Fruit fly (Drosophila melanogaster) whole organism, embryonic: ENCODE data around the gene CG5850.

Experiments used
- BtbVII ChIP-seq: fragments of 200-800 bp; sonication (Bioruptor generic); optimal IDR thresholded peaks from 3 replicates; lab custom pipeline; 2017; ENCODE audit warnings: missing biosample characterization, mild to moderate bottlenecking, missing genetic modification characterization
- CG10209 ChIP-seq: fragments of 200-800 bp; sonication (Bioruptor generic); optimal IDR thresholded peaks from 3 replicates; lab custom pipeline; 2017; ENCODE audit warnings: missing biosample characterization, mild to moderate bottlenecking, missing genetic modification characterization, missing genetic modification reagents
- CG10654 ChIP-seq: fragments of 200-800 bp; sonication (Bioruptor generic); optimal IDR thresholded peaks from 2 replicates; lab custom pipeline; 2016; ENCODE audit warnings: missing biosample characterization, missing genetic modification characterization
- CG12104 ChIP-seq: fragments of 200-800 bp; sonication (Bioruptor generic); optimal IDR thresholded peaks from 3 replicates; lab custom pipeline; 2016; ENCODE audit warnings: missing biosample characterization, missing genetic modification characterization
- CG12659 ChIP-seq: fragments of 200-800 bp; sonication (Bioruptor generic); optimal IDR thresholded peaks from 3 replicates; lab custom pipeline; 2017; ENCODE audit warnings: mild to moderate bottlenecking, missing biosample characterization, missing genetic modification reagents, missing genetic modification characterization
- CG12769 ChIP-seq: fragments of 200-800 bp; sonication (Bioruptor generic); optimal IDR thresholded peaks from 2 replicates; lab custom pipeline; 2019; ENCODE audit warnings: missing biosample characterization, mild to moderate bottlenecking, missing genetic modification characterization, moderate library complexity
- CG13287 ChIP-seq: fragments of 200-800 bp; sonication (Bioruptor generic); IDR thresholded peaks from 2 replicates; pipeline ENCODE4 v1.3.6; 2022; ENCODE audit warnings: missing biosample characterization, missing genetic modification characterization; ENCODE audit not compliant: partially characterized antibody
- CG15514 ChIP-seq: fragments of 200-800 bp; sonication (Bioruptor generic); optimal IDR thresholded peaks from 3 replicates; lab custom pipeline; 2017; ENCODE audit warnings: missing biosample characterization, missing genetic modification characterization, mild to moderate bottlenecking, moderate library complexity, missing genetic modification reagents
- CG17359 ChIP-seq: fragments of 200-800 bp; sonication (Bioruptor generic); optimal IDR thresholded peaks from 3 replicates; lab custom pipeline; 2018; ENCODE audit warnings: missing biosample characterization, mild to moderate bottlenecking, missing genetic modification characterization, moderate library complexity
- CG18619 ChIP-seq: fragments of 200-800 bp; sonication (Bioruptor generic); optimal IDR thresholded peaks from 3 replicates; lab custom pipeline; 2017; ENCODE audit warnings: missing biosample characterization, mild to moderate bottlenecking, missing genetic modification characterization
- CG2202 ChIP-seq: fragments of 200-800 bp; sonication (Bioruptor generic); optimal IDR thresholded peaks from 2 replicates; lab custom pipeline; 2018; ENCODE audit warnings: missing biosample characterization, mild to moderate bottlenecking, missing genetic modification characterization
- CG2889 ChIP-seq: fragments of 200-800 bp; sonication (Bioruptor generic); IDR thresholded peaks from 3 replicates; pipeline ENCODE4 v1.3.6; 2022; ENCODE audit warnings: missing biosample characterization, missing genetic modification characterization
- CG3163 ChIP-seq: fragments of 200-800 bp; sonication (Bioruptor generic); optimal IDR thresholded peaks from 3 replicates; lab custom pipeline; 2016; ENCODE audit warnings: missing biosample characterization, missing genetic modification characterization
- CG4730 ChIP-seq: fragments of 200-800 bp; sonication (Bioruptor generic); IDR thresholded peaks from 2 replicates; pipeline ENCODE4 v1.3.6; 2022; ENCODE audit warnings: missing biosample characterization, missing genetic modification characterization
- CG4820 ChIP-seq: fragments of 200-800 bp; sonication (Bioruptor generic); optimal IDR thresholded peaks from 3 replicates; lab custom pipeline; 2016; ENCODE audit warnings: missing biosample characterization, missing genetic modification characterization
- CG6683 ChIP-seq: fragments of 200-800 bp; sonication (Bioruptor generic); optimal IDR thresholded peaks from 2 replicates; lab custom pipeline; 2017; ENCODE audit warnings: missing biosample characterization, mild to moderate bottlenecking, missing genetic modification characterization, missing genetic modification reagents
- CG7963 ChIP-seq: fragments of 200-800 bp; sonication (Bioruptor generic); IDR thresholded peaks from 3 replicates; pipeline ENCODE4 v1.3.6; 2022; ENCODE audit warnings: missing biosample characterization, missing genetic modification characterization; ENCODE audit not compliant: partially characterized antibody
- CG8924 ChIP-seq: fragments of 200-800 bp; optimal IDR thresholded peaks from 3 replicates; lab custom pipeline; 2019; ENCODE audit warnings: missing biosample characterization, mild to moderate bottlenecking, missing genetic modification characterization, moderate library complexity
- Dip2 ChIP-seq: fragments of 200-800 bp; sonication (Bioruptor generic); IDR thresholded peaks from 2 replicates; pipeline ENCODE4 v1.3.6; 2022; ENCODE audit warnings: missing biosample characterization, missing genetic modification characterization
- Drgx ChIP-seq: fragments of 200-800 bp; sonication (Bioruptor generic); IDR thresholded peaks from 2 replicates; pipeline ENCODE4 v1.3.6; 2022; ENCODE audit warnings: missing biosample characterization, missing genetic modification characterization
- Eip74EF ChIP-seq, 2 experiments: fragments of 200-800 bp in 1 of 2; fragments of >200 bp in 1 of 2; sonication (Bioruptor generic) in 1 of 2; optimal IDR thresholded peaks; 2 replicates each; lab custom pipeline; 2017 to 2019; ENCODE audit warnings: missing biosample characterization in 2 of 2, missing genetic modification characterization in 2 of 2, mild to moderate bottlenecking in 1 of 2, moderate library complexity in 1 of 2
- Hsf ChIP-seq: fragments of 200-800 bp; sonication (Bioruptor generic); optimal IDR thresholded peaks from 3 replicates; lab custom pipeline; 2016; ENCODE audit warnings: missing biosample characterization, missing genetic modification characterization
- MESR4 ChIP-seq: fragments of 200-800 bp; sonication (Bioruptor generic); optimal IDR thresholded peaks from 2 replicates; lab custom pipeline; 2018; ENCODE audit warnings: missing biosample characterization, mild to moderate bottlenecking, missing genetic modification characterization, moderate library complexity
- Neu2 ChIP-seq: fragments of 200-800 bp; sonication (Bioruptor generic); optimal IDR thresholded peaks from 3 replicates; lab custom pipeline; 2016; ENCODE audit warnings: missing biosample characterization, missing genetic modification characterization, borderline replicate concordance
- Pdp1 ChIP-seq, 2 experiments: fragments of 200-800 bp; sonication (Bioruptor generic); optimal IDR thresholded peaks; 3 replicates each; lab custom pipeline; 2016; ENCODE audit warnings: missing biosample characterization in 2 of 2, missing genetic modification characterization in 2 of 2, mild to moderate bottlenecking in 1 of 2, moderate library complexity in 1 of 2
- Ptx1 ChIP-seq: fragments of 200-800 bp; sonication (Bioruptor generic); IDR thresholded peaks from 2 replicates; pipeline ENCODE4 v1.3.6; 2022; ENCODE audit warnings: missing biosample characterization, missing genetic modification characterization
- Sox100B ChIP-seq: fragments of 200-800 bp; sonication (Bioruptor generic); optimal IDR thresholded peaks from 3 replicates; lab custom pipeline; 2018; ENCODE audit warnings: missing biosample characterization, mild to moderate bottlenecking, missing genetic modification characterization
- Spps ChIP-seq: fragments of 200-800 bp; sonication (Bioruptor generic); optimal IDR thresholded peaks from 2 replicates; lab custom pipeline; 2018; ENCODE audit warnings: missing biosample characterization, mild to moderate bottlenecking, missing genetic modification characterization
- Usf ChIP-seq: fragments of 200-800 bp; sonication (Bioruptor generic); optimal IDR thresholded peaks from 2 replicates; lab custom pipeline; 2017; ENCODE audit warnings: missing genotype, missing biosample characterization, missing genetic modification characterization
- Xbp1 ChIP-seq: fragments of 200-800 bp; sonication (Bioruptor generic); optimal IDR thresholded peaks from 3 replicates; lab custom pipeline; 2016; ENCODE audit warnings: missing biosample characterization, mild to moderate bottlenecking, missing genetic modification characterization
- abd-A ChIP-seq: fragments of 200-800 bp; sonication (Bioruptor generic); optimal IDR thresholded peaks from 3 replicates; lab custom pipeline; 2019; ENCODE audit warnings: missing biosample characterization, mild to moderate bottlenecking, missing genetic modification characterization, moderate library complexity
- bbx ChIP-seq: fragments of 200-800 bp; sonication (Bioruptor generic); IDR thresholded peaks from 2 replicates; pipeline ENCODE4 v1.3.6; 2022; ENCODE audit warnings: missing biosample characterization, missing genetic modification characterization; ENCODE audit not compliant: partially characterized antibody
- cas ChIP-seq: fragments of 200-800 bp; sonication (Bioruptor generic); IDR thresholded peaks from 2 replicates; pipeline ENCODE4 v1.3.6; 2022; ENCODE audit warnings: missing biosample characterization, missing genetic modification characterization
- dpn ChIP-seq, 2 experiments: fragments of 200-800 bp; sonication (Bioruptor generic); optimal IDR thresholded peaks; 3 replicates each; lab custom pipeline; 2016; ENCODE audit warnings: missing biosample characterization in 2 of 2, missing genetic modification characterization in 2 of 2
- dysf ChIP-seq: fragments of 200-800 bp; sonication (Bioruptor generic); IDR thresholded peaks from 3 replicates; pipeline ENCODE4 v1.3.6; 2022; ENCODE audit warnings: missing biosample characterization, missing genetic modification characterization
- eve ChIP-seq, 2 experiments: fragments of >200 bp; optimal IDR thresholded peaks; 2 replicates each; lab custom pipeline; 2017; ENCODE audit warnings: missing biosample characterization in 2 of 2, missing genetic modification characterization in 2 of 2
- gt ChIP-seq: fragments of 200-800 bp; sonication (Bioruptor generic); IDR thresholded peaks from 2 replicates; pipeline ENCODE4 v1.3.6; 2022; ENCODE audit warnings: missing biosample characterization, missing genetic modification characterization
- hb ChIP-seq: fragments of 200-800 bp; sonication (Bioruptor generic); IDR thresholded peaks from 3 replicates; pipeline ENCODE4 v1.3.6; 2022; ENCODE audit warnings: missing biosample characterization, missing genetic modification characterization; ENCODE audit not compliant: partially characterized antibody
- kay ChIP-seq: fragments of 200-800 bp; sonication (Bioruptor generic); optimal IDR thresholded peaks from 2 replicates; lab custom pipeline; 2016; ENCODE audit warnings: missing biosample characterization, missing genetic modification characterization
- lola ChIP-seq, 3 experiments: fragments of >200 bp in 2 of 3; fragments of 200-800 bp in 1 of 3; sonication (Bioruptor generic) in 1 of 3; optimal IDR thresholded peaks; 2 replicates each; lab custom pipeline; 2017 to 2019; ENCODE audit warnings: missing biosample characterization in 3 of 3, missing genetic modification characterization in 3 of 3, mild to moderate bottlenecking in 1 of 3, moderate library complexity in 1 of 3
- mld ChIP-seq: fragments of 200-800 bp; sonication (Bioruptor generic); IDR thresholded peaks from 3 replicates; pipeline ENCODE4 v1.3.6; 2022; ENCODE audit warnings: missing biosample characterization, missing genetic modification characterization; ENCODE audit not compliant: partially characterized antibody
- sc ChIP-seq, 3 experiments: fragments of >200 bp in 2 of 3; fragments of 200-800 bp in 1 of 3; sonication (Bioruptor generic) in 1 of 3; optimal IDR thresholded peaks; 2 replicates in 2 of 3; 3 replicates in 1 of 3; lab custom pipeline; 2017; ENCODE audit warnings: mild to moderate bottlenecking in 1 of 3, missing biosample characterization in 1 of 3, missing genetic modification characterization in 1 of 3, missing genetic modification reagents in 1 of 3
- seq ChIP-seq: fragments of 200-800 bp; sonication (Bioruptor generic); IDR thresholded peaks from 2 replicates; pipeline ENCODE4 v1.3.6; 2022; ENCODE audit warnings: missing biosample characterization, missing genetic modification characterization
- tap ChIP-seq: fragments of 200-800 bp; optimal IDR thresholded peaks from 3 replicates; lab custom pipeline; 2019; ENCODE audit warnings: missing biosample characterization, mild to moderate bottlenecking, missing genetic modification characterization, moderate library complexity
- tx ChIP-seq: fragments of 200-800 bp; sonication (Bioruptor generic); optimal IDR thresholded peaks from 2 replicates; lab custom pipeline; 2016; ENCODE audit warnings: missing biosample characterization, missing genetic modification characterization
- unpg ChIP-seq: fragments of 200-800 bp; sonication (Bioruptor generic); optimal IDR thresholded peaks from 3 replicates; lab custom pipeline; 2018; ENCODE audit warnings: missing biosample characterization, mild to moderate bottlenecking, missing genetic modification characterization, moderate library complexity

Gene CG5850

dm6 chr2L:9918020-9918959 is 45.5 kb downstream of the CG5850 start, which contains the start of the genes CG5885 and CG4598 (continued):
- TF ChIP-seq CG6683 (no peak), CG12659 (GFP tag; lab: Kevin White, UChicago) (peak; percentile 78), Sox100B (GFP tag; lab: Kevin White, UChicago) (peak; percentile 65), cas (GFP tag; lab: Robert Waterston, UW) (no peak), Usf (no peak), CG3163 (GFP tag; lab: Kevin White, UChicago) (no peak), gt (GFP tag; lab: Robert Waterston, UW) (no peak), Drgx (GFP tag; lab: Robert Waterston, UW) (peak; percentile 78), tap (peak; percentile 45), CG15514 (GFP tag; lab: Kevin White, UChicago) (peak; percentile 64), CG4820 (GFP tag; lab: Kevin White, UChicago) (peak; percentile 84), abd-A (no peak), CG12769 (tag; lab: Kevin White, UChicago) (peak; percentile 20), CG17359 (tag; lab: Kevin White, UChicago) (peak; percentile 49), CG8924 (peak; percentile 71), bbx (GFP tag; lab: Robert Waterston, UW) (peak; percentile 81), CG2202 (tag; lab: Kevin White, UChicago) (peak; percentile 47), Pdp1 (GFP tag; optimal IDR thresholded peaks at IDR 0.05; lab: Kevin White, UChicago) (peak; percentile 16 to 68), kay (GFP tag; lab: Kevin White, UChicago) (peak; percentile 80), CG13287 (GFP tag; lab: Robert Waterston, UW) (peak; percentile 80), Xbp1 (GFP tag; lab: Kevin White, UChicago) (peak; percentile 81), BtbVII (GFP tag; lab: Kevin White, UChicago) (peak; percentile 52), CG2889 (GFP tag; lab: Robert Waterston, UW) (0 out of 3 replicates have a peak, but pooled peaks have one; percentile 28), sc (optimal IDR thresholded peaks at IDR 0.05; lab: Kevin White, UChicago) (no peak), sc (GFP tag; optimal IDR thresholded peaks at IDR 0.05; lab: Kevin White, UChicago) (peak; percentile 28), Ptx1 (peak; percentile 62), unpg (peak; percentile 70), CG10209 (GFP tag; lab: Kevin White, UChicago) (peak; percentile 66), MESR4 (GFP tag; lab: Kevin White, UChicago) (peak; percentile 97), mld (GFP tag; lab: Robert Waterston, UW) (peak; percentile 82), dpn (GFP tag; optimal IDR thresholded peaks at IDR 0.05; lab: Kevin White, UChicago) (peak; percentile 38 to 74), CG4730 (GFP tag; lab: Robert Waterston, UW) (0 out of 2 replicates have a peak, but pooled peaks have one; percentile 22), seq (GFP tag; lab: Robert Waterston, UW) (no peak), Neu2 (GFP tag; lab: Kevin White, UChicago) (no peak), CG7963 (peak; percentile 29; the same call in 1 of the 3 replicates), lola (GFP tag; optimal IDR thresholded peaks at IDR 0.05; lab: Kevin White, UChicago) (peak in 1 of 3 experiments; percentile 71), CG12104 (peak; percentile 45), Eip74EF (GFP tag; optimal IDR thresholded peaks at IDR 0.05; lab: Kevin White, UChicago) (peak in 1 of 2 experiments; percentile 22), CG10654 (GFP tag; lab: Kevin White, UChicago) (peak; percentile 39), Hsf (GFP tag; lab: Kevin White, UChicago) (peak; percentile 38), CG18619 (GFP tag; lab: Kevin White, UChicago) (peak; percentile 69), eve (GFP tag; optimal IDR thresholded peaks at IDR 0.05; lab: Kevin White, UChicago) (no peak), Spps (no peak), hb (GFP tag; lab: Robert Waterston, UW) (peak; percentile 69), tx (GFP tag; lab: Kevin White, UChicago) (peak; percentile 46), dysf (GFP tag; lab: Robert Waterston, UW) (peak; percentile 72; the same call in 2 of the 3 replicates), Dip2 (no peak)
